Fruit fly (Drosophila melanogaster) S2 (cell line): ENCODE measurements around the gene SdhC.

ENCODE experiments used
- CG8478 ChIP-seq: fragments of >200 bp; optimal IDR thresholded peaks from 2 replicates; lab custom pipeline; 2018
- CTCF ChIP-seq, 2 experiments: fragments of >200 bp; optimal IDR thresholded peaks; 2 replicates each; lab custom pipeline; 2018

dm6 chr3R:11167931-11168465 lies 41.7 kb downstream of the SdhC start, which contains the start of gene Ugt35E2:
- TF ChIP-seq CTCF (optimal IDR thresholded peaks at IDR 0.05; lab: Kevin White, UChicago) (no peak), CG8478 (no peak)
